Fruit fly (Drosophila melanogaster) whole organism, embryonic: ENCODE measurements around the gene dbe.

Source experiments
- CG11093 ChIP-seq: fragments of 200-800 bp; sonication (Bioruptor generic); IDR thresholded peaks from 3 replicates; pipeline ENCODE4 v1.3.6; 2022; ENCODE audit warnings: missing biosample characterization, missing genetic modification characterization
- CG1529 ChIP-seq: fragments of 200-800 bp; sonication (Bioruptor generic); optimal IDR thresholded peaks from 3 replicates; lab custom pipeline; 2018; ENCODE audit warnings: missing biosample characterization, missing genetic modification characterization
- CG15479 ChIP-seq: fragments of 200-800 bp; sonication (Bioruptor generic); optimal IDR thresholded peaks from 3 replicates; lab custom pipeline; 2019; ENCODE audit warnings: missing biosample characterization, mild to moderate bottlenecking, missing genetic modification characterization, moderate library complexity
- CG2202 ChIP-seq: fragments of 200-800 bp; sonication (Bioruptor generic); optimal IDR thresholded peaks from 2 replicates; lab custom pipeline; 2018; ENCODE audit warnings: missing biosample characterization, mild to moderate bottlenecking, missing genetic modification characterization
- Camta ChIP-seq: fragments of 200-800 bp; sonication (Bioruptor generic); optimal IDR thresholded peaks from 2 replicates; lab custom pipeline; 2016; ENCODE audit warnings: missing biosample characterization, missing genetic modification characterization
- Lpt ChIP-seq: fragments of >200 bp; optimal IDR thresholded peaks from 2 replicates; lab custom pipeline; 2018; ENCODE audit warnings: missing biosample characterization, missing genetic modification characterization

DNA sequence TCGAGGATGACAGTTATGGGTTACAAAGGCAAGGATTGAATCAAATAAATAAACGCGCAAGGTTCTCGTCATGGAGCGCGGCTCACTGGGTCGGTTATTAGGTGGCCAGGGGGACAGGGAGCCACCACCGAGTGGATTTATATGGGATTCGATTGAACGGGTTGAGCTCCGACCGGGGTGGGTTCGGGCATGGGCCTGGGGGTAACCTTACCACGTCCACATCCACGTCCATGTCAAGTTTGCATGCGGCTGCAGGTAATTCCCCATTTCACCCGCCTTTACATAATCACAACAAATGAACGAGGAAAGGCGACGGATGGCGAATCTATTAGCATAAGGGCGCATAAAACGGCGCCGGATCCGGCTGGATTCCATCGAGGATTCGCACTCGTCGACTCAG is 9.8 kb downstream of the dbe start, which contains the start of gene CG13950:
- TF ChIP-seq CG2202 (tag; lab: Kevin White, UChicago), result no peak
- TF ChIP-seq CG1529 (GFP tag; lab: Kevin White, UChicago), result no peak
- no peak for TF ChIP-seq Camta (GFP tag; lab: Kevin White, UChicago)
- TF ChIP-seq CG15479 (GFP tag; lab: Kevin White, UChicago), result no peak
- TF ChIP-seq Lpt (GFP tag; lab: Kevin White, UChicago), result no peak
- TF ChIP-seq CG11093 (GFP tag; lab: Robert Waterston, UW), result no peak
